Fruit fly (Drosophila melanogaster): ENCODE data around the gene msd1.

DNA sequence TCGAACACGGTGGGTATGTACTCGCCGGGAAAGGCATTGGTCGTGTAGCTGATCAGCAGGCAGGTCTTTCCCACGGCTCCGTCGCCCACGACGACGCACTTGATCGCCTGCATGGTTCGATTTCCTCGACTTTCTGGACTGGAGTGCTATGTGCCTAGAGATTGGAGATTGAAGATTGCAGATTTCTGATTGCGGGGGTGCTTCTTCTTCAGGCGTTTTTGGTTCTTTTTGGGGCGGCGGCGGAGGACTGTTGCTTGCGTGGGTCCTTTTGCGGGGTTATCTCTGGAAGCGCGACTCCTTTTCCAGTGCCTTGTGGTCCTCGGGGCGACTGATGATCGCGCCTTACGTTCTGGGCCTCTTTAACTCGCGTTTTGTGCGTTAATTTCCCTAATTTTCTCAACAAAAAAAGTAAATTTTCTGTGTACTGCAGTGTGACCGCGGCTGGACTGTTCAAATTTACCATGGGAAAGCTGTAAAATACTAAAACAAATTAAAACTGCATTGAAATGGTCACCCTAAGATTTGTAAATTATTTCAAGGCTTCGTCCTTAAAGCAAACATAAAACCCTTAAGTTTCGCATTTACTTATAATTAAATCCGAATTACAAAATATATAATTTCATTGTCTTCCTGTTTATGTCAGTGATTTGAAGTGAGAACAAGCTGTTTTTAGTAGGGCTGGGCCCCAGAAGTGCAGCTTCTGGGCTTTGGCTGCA, 29.2 kb upstream of the msd1 start, which contains the start of the genes Rac1 and Acat2:
- TF ChIP-seq Sin3A (optimal IDR thresholded peaks at IDR 0.05) (no peak), Myc (optimal IDR thresholded peaks at IDR 0.05) (no peak), insv (optimal IDR thresholded peaks at IDR 0.05) (no peak), psq (optimal IDR thresholded peaks at IDR 0.05) (no peak), h (optimal IDR thresholded peaks at IDR 0.05) (no peak)

All from Kc167 (cell line).